Worm (Caenorhabditis elegans) whole organism, L3 larva: ENCODE results near the gene F54D8.10.

Source experiments
- R02D3.7 ChIP-seq: fragments of 150-350 bp; optimal IDR thresholded peaks from 2 replicates; lab custom pipeline; 2014; ENCODE audit warnings: missing biosample characterization, missing genetic modification characterization
- ZK546.5 ChIP-seq: sonication (generic microtip); optimal IDR thresholded peaks from 2 replicates; lab custom pipeline; 2017; ENCODE audit warnings: missing biosample characterization, missing genetic modification characterization
- aly-2 ChIP-seq: fragments of 150-350 bp; optimal IDR thresholded peaks from 2 replicates; lab custom pipeline; 2014; ENCODE audit warnings: missing biosample characterization, missing genetic modification characterization
- ama-1 ChIP-seq: fragments of 150-350 bp; optimal IDR thresholded peaks from 2 replicates; lab custom pipeline; 2018
- ceh-16 ChIP-seq: sonication (generic microtip); optimal IDR thresholded peaks from 2 replicates; lab custom pipeline; 2017; ENCODE audit warnings: missing biosample characterization, missing genetic modification characterization
- daf-12 ChIP-seq: fragments of 150-350 bp; optimal IDR thresholded peaks from 2 replicates; lab custom pipeline; 2014; ENCODE audit warnings: missing biosample characterization, missing genetic modification reagents, missing genetic modification characterization
- egl-27 ChIP-seq: sonication (generic microtip); optimal IDR thresholded peaks from 4 replicates; lab custom pipeline; 2017; ENCODE audit warnings: missing biosample characterization, missing genetic modification reagents, missing genetic modification characterization
- egl-5 ChIP-seq: fragments of 150-350 bp; optimal IDR thresholded peaks from 2 replicates; lab custom pipeline; 2017; ENCODE audit warnings: missing biosample characterization, missing genetic modification reagents, missing genetic modification characterization, inconsistent platforms
- elt-1 ChIP-seq: fragments of 150-350 bp; optimal IDR thresholded peaks from 2 replicates; lab custom pipeline; 2014; ENCODE audit warnings: missing biosample characterization, missing genetic modification characterization
- elt-2 ChIP-seq: sonication (generic microtip); optimal IDR thresholded peaks from 2 replicates; lab custom pipeline; 2016; ENCODE audit warnings: missing genetic modification reagents, mild to moderate bottlenecking, missing genetic modification characterization, missing compliant biosample characterization
- elt-3 ChIP-seq, 3 experiments: fragments of 150-350 bp in 1 of 3; sonication (generic microtip) in 2 of 3; optimal IDR thresholded peaks; 2 replicates in 2 of 3; 4 replicates in 1 of 3; lab custom pipeline; 2014 to 2017; ENCODE audit warnings: missing biosample characterization in 3 of 3, missing genetic modification characterization in 3 of 3
- eor-1 ChIP-seq, 2 experiments: fragments of 150-350 bp; optimal IDR thresholded peaks; 2 replicates each; lab custom pipeline; 2014 to 2018; ENCODE audit warnings: missing biosample characterization in 2 of 2, missing genetic modification characterization in 2 of 2
- fkh-10 ChIP-seq: sonication (generic microtip); optimal IDR thresholded peaks from 2 replicates; lab custom pipeline; 2017; ENCODE audit warnings: missing biosample characterization, missing genetic modification reagents, missing genetic modification characterization
- fkh-2 ChIP-seq: fragments of 150-350 bp; optimal IDR thresholded peaks from 2 replicates; lab custom pipeline; 2014; ENCODE audit warnings: missing biosample characterization, missing genetic modification reagents, missing genetic modification characterization
- fos-1 ChIP-seq: fragments of 150-350 bp; optimal IDR thresholded peaks from 2 replicates; lab custom pipeline; 2014; ENCODE audit warnings: missing biosample characterization, missing genetic modification characterization
- hmg-11 ChIP-seq: sonication (generic microtip); optimal IDR thresholded peaks from 2 replicates; lab custom pipeline; 2016; ENCODE audit warnings: missing genetic modification characterization, missing compliant biosample characterization
- jun-1 ChIP-seq: fragments of 150-350 bp; optimal IDR thresholded peaks from 2 replicates; lab custom pipeline; 2014; ENCODE audit warnings: missing biosample characterization, missing genetic modification reagents, missing genetic modification characterization
- lin-15B ChIP-seq: fragments of 150-350 bp; optimal IDR thresholded peaks from 2 replicates; lab custom pipeline; 2014; ENCODE audit warnings: missing biosample characterization, missing genetic modification characterization
- nfya-1 ChIP-seq: sonication (generic microtip); optimal IDR thresholded peaks from 2 replicates; lab custom pipeline; 2017; ENCODE audit warnings: missing genetic modification characterization, mild to moderate bottlenecking, missing compliant biosample characterization, antibody characterized with exemption, moderate library complexity; ENCODE audit not compliant: insufficient read depth
- nhr-11 ChIP-seq: fragments of 150-350 bp; optimal IDR thresholded peaks from 2 replicates; lab custom pipeline; 2014; ENCODE audit warnings: missing biosample characterization, missing genetic modification characterization
- nhr-12 ChIP-seq: fragments of 150-350 bp; optimal IDR thresholded peaks from 2 replicates; lab custom pipeline; 2014; ENCODE audit warnings: missing biosample characterization, missing genetic modification characterization
- nhr-23 ChIP-seq: fragments of 150-350 bp; optimal IDR thresholded peaks from 2 replicates; lab custom pipeline; 2014; ENCODE audit warnings: missing biosample characterization, missing genetic modification reagents, missing genetic modification characterization
- nhr-237 ChIP-seq: fragments of 150-350 bp; optimal IDR thresholded peaks from 2 replicates; lab custom pipeline; 2014; ENCODE audit warnings: missing biosample characterization, missing genetic modification characterization
- nhr-25 ChIP-seq: sonication (generic microtip); optimal IDR thresholded peaks from 2 replicates; lab custom pipeline; 2017; ENCODE audit warnings: missing biosample characterization, missing genetic modification characterization
- nhr-43 ChIP-seq: sonication (generic microtip); optimal IDR thresholded peaks from 2 replicates; lab custom pipeline; 2016; ENCODE audit warnings: mild to moderate bottlenecking, missing genetic modification characterization, missing compliant biosample characterization; ENCODE audit not compliant: poor library complexity, severe bottlenecking
- pqm-1 ChIP-seq: fragments of 150-350 bp; optimal IDR thresholded peaks from 2 replicates; lab custom pipeline; 2017; ENCODE audit warnings: missing biosample characterization, missing genetic modification characterization, inconsistent platforms
- sea-2 ChIP-seq: fragments of 150-350 bp; sonication (generic microtip); optimal IDR thresholded peaks from 4 replicates; lab custom pipeline; 2014; ENCODE audit warnings: missing biosample characterization, missing genetic modification reagents, missing genetic modification characterization
- skn-1 ChIP-seq: fragments of 150-350 bp; optimal IDR thresholded peaks from 2 replicates; lab custom pipeline; 2014; ENCODE audit warnings: missing biosample characterization, missing genetic modification characterization
- snpc-4 ChIP-seq: fragments of 150-350 bp; optimal IDR thresholded peaks from 2 replicates; lab custom pipeline; 2014; ENCODE audit warnings: missing biosample characterization, missing genetic modification characterization
- tbx-2 ChIP-seq: sonication (generic microtip); optimal IDR thresholded peaks from 2 replicates; lab custom pipeline; 2016; ENCODE audit warnings: mild to moderate bottlenecking, missing genetic modification characterization, missing compliant biosample characterization
- unc-39 ChIP-seq: sonication (generic microtip); optimal IDR thresholded peaks from 4 replicates; lab custom pipeline; 2017; ENCODE audit warnings: missing biosample characterization, missing genetic modification characterization
- unc-62 ChIP-seq: fragments of 150-350 bp; sonication (generic microtip); optimal IDR thresholded peaks from 4 replicates; lab custom pipeline; 2014; ENCODE audit warnings: missing biosample characterization, missing genetic modification reagents, missing genetic modification characterization
- zag-1 ChIP-seq: fragments of 150-350 bp; optimal IDR thresholded peaks from 2 replicates; lab custom pipeline; 2014; ENCODE audit warnings: missing biosample characterization, missing genetic modification characterization
- ztf-11 ChIP-seq: fragments of 150-350 bp; optimal IDR thresholded peaks from 2 replicates; lab custom pipeline; 2014; ENCODE audit warnings: missing biosample characterization, missing genetic modification characterization

Gene F54D8.10

DNA sequence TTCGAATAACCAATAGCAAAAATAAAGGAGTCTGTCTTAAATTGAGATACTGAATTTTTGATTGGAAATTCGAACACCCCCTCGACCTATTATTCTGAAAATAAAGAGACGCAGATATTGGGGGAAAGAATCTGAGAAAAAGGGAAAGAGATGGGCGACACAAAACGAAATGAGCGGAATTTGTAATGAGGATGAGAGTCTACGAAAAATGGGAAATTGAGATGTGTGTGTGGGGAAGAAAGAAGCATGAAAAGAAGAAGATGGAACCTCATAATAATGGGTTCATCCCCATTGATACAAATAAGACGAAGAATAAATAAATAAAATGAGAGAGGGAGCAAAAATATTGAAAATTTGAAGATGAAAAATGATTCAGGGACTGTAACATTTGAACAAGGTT lies 9.1 kb upstream of the F54D8.10 start, which contains the start of gene cah-1:
TSS of gene cah-1 (minus strand) at position 101 of the 400 bp plus-strand sequence.
- TF ChIP-seq ceh-16 (no peak), lin-15B (peak; percentile 68)

- TF ChIP-seq nhr-43 (tag; lab: Kevin White, UChicago) (peak; percentile 67), nhr-23 (tag; lab: Kevin White, UChicago) (peak; percentile 27), nhr-25 (tag; lab: Kevin White, UChicago) (peak; percentile 6), jun-1 (no peak), hmg-11 (tag; lab: Kevin White, UChicago) (no peak)
Measured at ce11 chrIII:5089489-5089888, 5.1 kb upstream of the F54D8.10 start.

DNA sequence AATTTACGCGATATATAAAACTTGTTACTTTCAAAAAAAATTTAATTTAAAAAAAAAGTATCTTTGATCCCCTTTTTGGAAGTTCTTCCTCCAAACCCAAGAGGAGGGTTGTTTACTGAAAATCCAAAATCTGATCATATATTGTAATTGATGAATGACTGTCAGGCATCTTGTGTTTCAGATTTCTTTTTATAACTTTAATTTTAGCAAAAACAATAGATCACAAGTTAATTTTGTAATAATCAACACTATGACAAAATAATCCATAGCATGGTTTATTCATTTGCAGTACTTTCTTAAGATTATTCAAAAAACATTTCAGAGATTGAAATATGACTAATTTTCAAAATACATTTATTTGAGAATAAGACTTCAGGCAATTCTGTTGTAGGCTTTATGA lies 2.3 kb upstream of the F54D8.10 start:
- TF ChIP-seq sea-2 (GFP tag; lab: Kevin White, UChicago) (no peak), ama-1 (lab: Kevin White, UChicago) (peak; percentile 14)
- TF ChIP-seq, all 47 proteins: peak for 1

DNA sequence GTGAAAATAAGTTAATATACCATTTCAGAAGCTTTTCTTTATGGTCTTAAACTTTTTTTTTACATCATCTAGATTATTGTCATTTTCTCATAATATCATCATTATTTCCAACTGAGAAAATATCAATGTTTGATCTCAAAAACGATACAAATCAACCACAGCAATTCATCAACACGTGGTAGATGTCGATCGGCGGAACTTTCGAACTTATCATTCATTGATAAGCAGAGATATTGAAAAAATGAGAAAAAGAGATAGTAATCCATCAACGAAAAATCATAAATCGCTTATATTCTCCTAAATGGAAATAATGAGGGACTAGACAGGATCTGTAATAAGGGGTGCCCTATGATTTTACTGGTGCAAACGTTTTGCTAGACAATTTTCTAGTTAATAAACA lies 2.1 kb downstream of the F54D8.10 start:
- no peak for TF ChIP-seq nfya-1 (tag; lab: Kevin White, UChicago)
- peak; percentile 46 to 70 (median 48) for TF ChIP-seq elt-3 (tag; optimal IDR thresholded peaks at IDR 0.05; lab: Kevin White, UChicago)
- TF ChIP-seq nhr-25 (tag; lab: Kevin White, UChicago), result peak; percentile 32
- TF ChIP-seq nhr-23 (tag; lab: Kevin White, UChicago), result peak; percentile 75
- no peak for TF ChIP-seq eor-1 (tag; optimal IDR thresholded peaks at IDR 0.05; lab: Kevin White, UChicago)
- no peak for TF ChIP-seq R02D3.7 (tag; lab: Kevin White, UChicago)
- TF ChIP-seq ztf-11, result no peak
- TF ChIP-seq nhr-43 (tag; lab: Kevin White, UChicago), result peak; percentile 89
- TF ChIP-seq zag-1 (tag; lab: Kevin White, UChicago), result no peak
- TF ChIP-seq, all 47 proteins: peak for 4

DNA sequence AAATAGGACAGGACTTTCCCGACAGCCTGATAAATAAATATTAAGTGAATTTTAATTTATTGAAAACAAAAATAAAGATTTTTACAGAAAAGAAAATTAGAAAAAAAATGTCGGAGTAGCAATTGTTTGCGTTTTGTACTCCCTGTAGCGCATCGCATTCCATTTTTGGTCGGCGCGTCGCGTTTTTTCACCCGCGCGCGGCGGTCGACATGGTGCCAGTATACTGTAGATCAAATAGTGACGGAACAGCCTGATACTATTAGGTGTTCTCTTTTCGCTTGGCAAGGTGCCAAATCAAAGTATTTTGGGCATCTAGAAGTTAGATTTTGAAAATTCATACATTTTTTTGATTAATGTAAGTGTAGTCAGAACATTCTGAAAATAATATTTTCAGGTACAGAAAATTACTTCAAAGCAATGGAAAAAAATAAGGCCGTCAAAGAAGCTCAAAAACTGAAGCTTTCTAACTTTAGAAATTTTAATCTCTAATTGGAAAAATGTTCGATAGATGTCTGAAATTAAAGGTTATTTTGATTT lies 4.2 kb downstream of the F54D8.10 start:
- TF ChIP-seq elt-3 (tag; optimal IDR thresholded peaks at IDR 0.05; lab: Kevin White, UChicago) (no peak), elt-1 (tag; lab: Kevin White, UChicago) (no peak), aly-2 (no peak), lin-15B (no peak), nfya-1 (tag; lab: Kevin White, UChicago) (no peak), unc-39 (tag; lab: Kevin White, UChicago) (no peak), pqm-1 (tag; lab: Kevin White, UChicago) (no peak), nhr-11 (tag; lab: Kevin White, UChicago) (no peak), nhr-12 (tag; lab: Kevin White, UChicago) (no peak), eor-1 (tag; optimal IDR thresholded peaks at IDR 0.05; lab: Kevin White, UChicago) (no peak), ama-1 (lab: Kevin White, UChicago) (no peak), egl-27 (tag; lab: Kevin White, UChicago) (no peak), sea-2 (GFP tag; lab: Kevin White, UChicago) (no peak)

DNA sequence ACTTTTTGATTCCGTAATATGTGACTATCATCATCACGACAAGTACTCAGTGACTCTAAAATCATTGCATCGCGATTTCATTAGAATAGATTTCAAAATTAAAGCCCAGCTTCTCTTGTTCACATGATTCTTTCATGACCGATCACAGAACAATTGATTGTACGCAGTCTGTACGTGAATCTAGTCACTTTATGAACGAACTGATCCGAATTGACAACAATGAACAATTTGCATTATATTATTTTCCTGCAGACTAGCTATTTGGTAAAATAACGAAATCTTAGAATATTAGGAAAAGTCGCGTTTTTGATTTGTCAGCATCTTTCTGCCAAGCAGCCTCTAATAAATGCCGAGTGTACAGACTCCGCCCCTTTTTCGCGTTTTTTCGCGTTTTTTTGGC lies 4.9 kb downstream of the F54D8.10 start:
- no peak for TF ChIP-seq fos-1 (tag; lab: Kevin White, UChicago)
- TF ChIP-seq ama-1 (lab: Kevin White, UChicago), result no peak
- peak; percentile 33 for TF ChIP-seq nhr-43 (tag; lab: Kevin White, UChicago)
- no peak for TF ChIP-seq egl-5
- TF ChIP-seq tbx-2 (tag; lab: Kevin White, UChicago), result no peak

DNA sequence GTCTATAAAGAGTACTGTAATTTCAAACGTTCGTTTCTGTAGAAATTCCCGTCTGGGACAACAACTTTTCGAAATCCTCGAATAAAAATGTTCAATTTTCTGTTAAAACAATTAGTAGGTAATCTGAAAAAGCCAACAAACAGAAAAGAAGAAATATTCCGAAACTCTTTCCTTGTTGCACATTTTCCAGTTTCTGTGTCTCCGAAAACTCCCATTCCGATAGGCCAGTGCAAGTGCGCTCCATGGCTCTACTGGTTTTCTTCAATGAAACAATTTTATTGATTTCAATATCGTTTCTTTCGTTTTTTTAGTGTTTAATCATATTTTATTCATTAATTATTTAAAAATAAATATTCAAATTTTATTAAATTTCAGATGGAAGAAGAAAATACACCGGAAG lies 8.0 kb downstream of the F54D8.10 start, which contains the start of gene F54D8.6:
TSS of gene F54D8.6 (plus strand) at position 370 of the 400 bp plus-strand sequence.
- TF ChIP-seq nhr-43 (tag; lab: Kevin White, UChicago) (no peak), daf-12 (tag; lab: Kevin White, UChicago) (no peak), snpc-4 (tag; lab: Kevin White, UChicago) (peak; percentile 51), egl-27 (tag; lab: Kevin White, UChicago) (no peak), nhr-25 (tag; lab: Kevin White, UChicago) (peak; percentile 18), eor-1 (tag; optimal IDR thresholded peaks at IDR 0.05; lab: Kevin White, UChicago) (no peak), elt-2 (tag; lab: Kevin White, UChicago) (peak; percentile 5), fkh-10 (GFP tag; lab: Kevin White, UChicago) (no peak), nfya-1 (tag; lab: Kevin White, UChicago) (peak; percentile 63), nhr-237 (tag; lab: Kevin White, UChicago) (no peak), zag-1 (tag; lab: Kevin White, UChicago) (no peak), skn-1 (tag; lab: Kevin White, UChicago) (no peak), unc-62 (no peak), fkh-2 (no peak), ZK546.5 (tag; lab: Kevin White, UChicago) (no peak), lin-15B (peak; percentile 79), egl-5 (no peak), nhr-23 (tag; lab: Kevin White, UChicago) (peak; percentile 52), pqm-1 (tag; lab: Kevin White, UChicago) (peak; percentile 18), sea-2 (GFP tag; lab: Kevin White, UChicago) (no peak), hmg-11 (tag; lab: Kevin White, UChicago) (peak; percentile 23)
